Worm (Caenorhabditis elegans): Measurements from ENCODE around the gene epac-1.

ce11 chrIII:10236291-10236871 is 47.4 kb downstream of the epac-1 start:
- no peak for TF ChIP-seq unc-62 (GFP tag; optimal IDR thresholded peaks at IDR 0.05)
- no peak for TF ChIP-seq blmp-1 (tag; optimal IDR thresholded peaks at IDR 0.05)
- no peak for TF ChIP-seq ceh-43 (GFP tag; optimal IDR thresholded peaks at IDR 0.05)
